Worm (Caenorhabditis elegans): Measurements from ENCODE around the gene lips-1.

The lips-1 gene

ce11 chrX:12509334-12509944 is 16.9 kb downstream of the lips-1 start (continued):
- TF ChIP-seq tbp1 (GFP tag; optimal IDR thresholded peaks at IDR 0.05) = peak; percentile 29
- no peak for TF ChIP-seq snpc-3.4 (tag; optimal IDR thresholded peaks at IDR 0.05)
- peak; percentile 95 for TF ChIP-seq nhr-80 (tag; optimal IDR thresholded peaks at IDR 0.05)
- TF ChIP-seq atf-7 (tag; optimal IDR thresholded peaks at IDR 0.05) = peak; percentile 74
- no peak for TF ChIP-seq efl-1 (GFP tag; optimal IDR thresholded peaks at IDR 0.05)
- TF ChIP-seq aptf-3 (GFP tag; IDR thresholded peaks at IDR 0.05) = no peak
- TF ChIP-seq repo-1 (tag; optimal IDR thresholded peaks at IDR 0.05) = no peak
- peak; percentile 76 for TF ChIP-seq lin-40 (tag; optimal IDR thresholded peaks at IDR 0.05)
- no peak for TF ChIP-seq F57C9.4 (tag; optimal IDR thresholded peaks at IDR 0.05)
- TF ChIP-seq madf-10 (tag; optimal IDR thresholded peaks at IDR 0.05) = peak; percentile 17
- no peak for TF ChIP-seq cebp-1 (GFP tag; IDR thresholded peaks at IDR 0.05)
- TF ChIP-seq cebp-1 (tag; optimal IDR thresholded peaks at IDR 0.05) = peak; percentile 49
- TF ChIP-seq dpl-1 (GFP tag; optimal IDR thresholded peaks at IDR 0.05) = no peak
- TF ChIP-seq Y53G8AR.9 (GFP tag; conservative IDR thresholded peaks at IDR 0.05) = no peak
- no peak for TF ChIP-seq cebp-2 (GFP tag; IDR thresholded peaks at IDR 0.05)
- no peak for TF ChIP-seq nhr-120 (GFP tag; IDR thresholded peaks at IDR 0.05)
- no peak for TF ChIP-seq lir-1 (GFP tag; conservative IDR thresholded peaks at IDR 0.05)
- 0 out of 2 replicates have a peak, but pooled peaks have one; percentile 17 for TF ChIP-seq pbrm-1 (GFP tag; IDR thresholded peaks at IDR 0.05)
- TF ChIP-seq ztf-22 (GFP tag; optimal IDR thresholded peaks at IDR 0.05) = peak; percentile 77
- TF ChIP-seq ekl-4 (GFP tag; IDR thresholded peaks at IDR 0.05) = no peak
- TF ChIP-seq F37B4.10 (GFP tag; IDR thresholded peaks at IDR 0.05) = no peak
- TF ChIP-seq Y67H2A.10 (GFP tag; conservative IDR thresholded peaks at IDR 0.05) = no peak
- TF ChIP-seq rpc-1 (optimal IDR thresholded peaks at IDR 0.05) = no peak
- TF ChIP-seq rpc-1 (tag; optimal IDR thresholded peaks at IDR 0.05) = no peak
- no peak for TF ChIP-seq lin-26 (GFP tag; IDR thresholded peaks at IDR 0.05)
- no peak for TF ChIP-seq F10E7.11 (tag; optimal IDR thresholded peaks at IDR 0.05)
- TF ChIP-seq F57A8.1 (GFP tag; optimal IDR thresholded peaks at IDR 0.05) = no peak
- TF ChIP-seq attf-5 (GFP tag; optimal IDR thresholded peaks at IDR 0.05) = no peak
- TF ChIP-seq nfya-1 (tag; optimal IDR thresholded peaks at IDR 0.05; ENCODE audit: borderline replicate concordance, insufficient read depth) = no peak
- no peak for TF ChIP-seq hmg-20 (GFP tag; IDR thresholded peaks at IDR 0.05)
- TF ChIP-seq F23B12.7 (tag; optimal IDR thresholded peaks at IDR 0.05; ENCODE audit: insufficient read depth) = no peak
- TF ChIP-seq gei-17 (GFP tag; optimal IDR thresholded peaks at IDR 0.05) = peak; percentile 39
- no peak for TF ChIP-seq sptf-2 (GFP tag; optimal IDR thresholded peaks at IDR 0.05)
- no peak for TF ChIP-seq hsf-1 (GFP tag; IDR thresholded peaks at IDR 0.05)
- no peak for TF ChIP-seq Y95B8A.8 (GFP tag; IDR thresholded peaks at IDR 0.05)

- no peak for TF ChIP-seq dpff-1 (tag; optimal IDR thresholded peaks at IDR 0.05)
- TF ChIP-seq ceh-27 (GFP tag; optimal IDR thresholded peaks at IDR 0.05) = peak; percentile 30
- TF ChIP-seq hmg-1.2 (GFP tag; IDR thresholded peaks at IDR 0.05) = peak; percentile 34; the same call in 1 of the 2 replicates
- TF ChIP-seq cebp-1 (GFP tag; IDR thresholded peaks at IDR 0.05) = no peak
- peak; percentile 32 for TF ChIP-seq cebp-1 (tag; optimal IDR thresholded peaks at IDR 0.05)
- no peak for TF ChIP-seq mel-28 (tag; optimal IDR thresholded peaks at IDR 0.05; ENCODE audit: borderline replicate concordance)
- TF ChIP-seq dox-1 (GFP tag; IDR thresholded peaks at IDR 0.05) = peak; percentile 25; the same call in 1 of the 2 replicates
- no peak for TF ChIP-seq ztf-6 (GFP tag; IDR thresholded peaks at IDR 0.05)
- TF ChIP-seq egrh-3 (GFP tag; IDR thresholded peaks at IDR 0.05) = peak; percentile 13; the same call in 1 of the 2 replicates
- TF ChIP-seq K11D2.4 (GFP tag; IDR thresholded peaks at IDR 0.05) = 0 out of 2 replicates have a peak, but pooled peaks have one; percentile 19
- peak; percentile 76 for TF ChIP-seq zfh-2 (GFP tag; conservative IDR thresholded peaks at IDR 0.05)
- TF ChIP-seq lir-1 (GFP tag; conservative IDR thresholded peaks at IDR 0.05) = no peak
- TF ChIP-seq K12H6.12 (tag; optimal IDR thresholded peaks at IDR 0.05) = peak; percentile 28
- TF ChIP-seq mcd-1 (GFP tag; IDR thresholded peaks at IDR 0.05) = peak; percentile 30
Measured at ce11 chrX:12510148-12510785, 17.7 kb downstream of the lips-1 start.

All from whole organism, young adult.